Worm (Caenorhabditis elegans) whole organism, young adult: ENCODE results near the gene spp-10.

Experiments
- B0019.2 ChIP-seq: fragments of 200-800 bp; sonication (Bioruptor generic); conservative IDR thresholded peaks from 2 replicates; pipeline ENCODE4 v1.3.6; 2022; ENCODE audit warnings: missing genetic modification reagents, missing genetic modification characterization, missing compliant biosample characterization
- D2030.7 ChIP-seq: fragments of 200-800 bp; sonication (Bioruptor generic); IDR thresholded peaks from 2 replicates; pipeline ENCODE4 v1.3.6; 2022; ENCODE audit warnings: missing genetic modification reagents, missing genetic modification characterization, missing compliant biosample characterization
- F22D6.2 ChIP-seq: sonication (generic microtip); optimal IDR thresholded peaks from 2 replicates; lab custom pipeline; 2016; ENCODE audit warnings: mild to moderate bottlenecking, missing genetic modification characterization, missing compliant biosample characterization
- F33H1.4 ChIP-seq: fragments of 200-800 bp; sonication (Bioruptor generic); IDR thresholded peaks from 2 replicates; pipeline ENCODE4 v1.3.6; 2022; ENCODE audit warnings: missing genetic modification reagents, missing genetic modification characterization, missing compliant biosample characterization
- F49E8.2 ChIP-seq: sonication (generic microtip); optimal IDR thresholded peaks from 3 replicates; lab custom pipeline; 2017; ENCODE audit warnings: missing genetic modification characterization, mild to moderate bottlenecking, missing compliant biosample characterization, antibody characterized with exemption, moderate library complexity; ENCODE audit not compliant: insufficient read depth
- F52B5.7 ChIP-seq: sonication (generic microtip); optimal IDR thresholded peaks from 2 replicates; lab custom pipeline; 2016; ENCODE audit warnings: mild to moderate bottlenecking, missing genetic modification characterization, missing compliant biosample characterization
- Y79H2A.3 ChIP-seq: fragments of 200-800 bp; sonication (Bioruptor generic); conservative IDR thresholded peaks from 2 replicates; pipeline ENCODE4 v1.3.6; 2022; ENCODE audit warnings: missing genetic modification reagents, missing genetic modification characterization, missing compliant biosample characterization
- Y95B8A.8 ChIP-seq: fragments of 200-800 bp; sonication (Bioruptor generic); IDR thresholded peaks from 2 replicates; pipeline ENCODE4 v1.3.6; 2022; ENCODE audit warnings: missing genetic modification reagents, missing genetic modification characterization, missing compliant biosample characterization
- ZK185.1 ChIP-seq: sonication (generic microtip); optimal IDR thresholded peaks from 2 replicates; lab custom pipeline; 2016; ENCODE audit warnings: mild to moderate bottlenecking, missing genetic modification characterization, missing compliant biosample characterization; ENCODE audit not compliant: poor library complexity, severe bottlenecking
- ama-1 ChIP-seq, 3 experiments: fragments of 150-350 bp in 1 of 3; sonication (generic microtip) in 2 of 3; optimal IDR thresholded peaks; 2 replicates each; lab custom pipeline; 2014 to 2018; ENCODE audit warnings: missing biosample characterization in 2 of 3, missing genetic modification characterization in 2 of 3, missing genetic modification reagents in 2 of 3
- aptf-2 ChIP-seq: fragments of 200-800 bp; sonication (Bioruptor generic); conservative IDR thresholded peaks from 2 replicates; pipeline ENCODE4 v1.3.6; 2022; ENCODE audit warnings: missing genetic modification reagents, missing genetic modification characterization, missing compliant biosample characterization
- aptf-3 ChIP-seq: fragments of 200-800 bp; sonication (Bioruptor generic); IDR thresholded peaks from 2 replicates; pipeline ENCODE4 v1.3.6; 2022; ENCODE audit warnings: missing genetic modification characterization, missing compliant biosample characterization
- athp-1 ChIP-seq: sonication (generic microtip); optimal IDR thresholded peaks from 2 replicates; lab custom pipeline; 2017; ENCODE audit warnings: mild to moderate bottlenecking, missing genetic modification characterization, missing compliant biosample characterization
- attf-5 ChIP-seq: fragments of 200-800 bp; sonication (Bioruptor generic); optimal IDR thresholded peaks from 2 replicates; lab custom pipeline; 2018; ENCODE audit warnings: mild to moderate bottlenecking, missing genetic modification characterization, missing compliant biosample characterization
- attf-6 ChIP-seq: fragments of 200-800 bp; sonication (Bioruptor generic); IDR thresholded peaks from 2 replicates; pipeline ENCODE4 v1.3.6; 2022; ENCODE audit warnings: missing genetic modification reagents, missing genetic modification characterization, missing compliant biosample characterization
- bed-2 ChIP-seq: fragments of 200-800 bp; sonication (Bioruptor generic); IDR thresholded peaks from 2 replicates; pipeline ENCODE4 v1.3.6; 2022; ENCODE audit warnings: missing genetic modification reagents, missing genetic modification characterization, missing compliant biosample characterization
- cebp-1 ChIP-seq, 2 experiments: fragments of 200-800 bp in 1 of 2; sonication (Bioruptor generic) in 1 of 2; sonication (generic microtip) in 1 of 2; IDR thresholded peaks in 1 of 2; optimal IDR thresholded peaks in 1 of 2; 2 replicates each; pipeline versions ENCODE4 v1.3.6 to Lab custom; 2017 to 2022; ENCODE audit warnings: missing compliant biosample characterization in 2 of 2, missing genetic modification characterization in 2 of 2, mild to moderate bottlenecking in 1 of 2, missing genetic modification reagents in 1 of 2, moderate library complexity in 1 of 2
- ceh-91 ChIP-seq: fragments of 200-800 bp; sonication (Bioruptor generic); IDR thresholded peaks from 2 replicates; pipeline ENCODE4 v1.3.6; 2022; ENCODE audit warnings: missing genetic modification reagents, missing genetic modification characterization, missing compliant biosample characterization
- dpff-1 ChIP-seq: sonication (generic microtip); optimal IDR thresholded peaks from 2 replicates; lab custom pipeline; 2017; ENCODE audit warnings: mild to moderate bottlenecking, missing genetic modification characterization, missing compliant biosample characterization
- efl-1 ChIP-seq: fragments of 150-350 bp; optimal IDR thresholded peaks from 2 replicates; lab custom pipeline; 2014; ENCODE audit warnings: missing biosample characterization, missing genetic modification reagents, missing genetic modification characterization
- egrh-3 ChIP-seq: fragments of 200-800 bp; sonication (Bioruptor generic); IDR thresholded peaks from 2 replicates; pipeline ENCODE4 v1.3.6; 2022; ENCODE audit warnings: missing genetic modification reagents, missing genetic modification characterization, missing compliant biosample characterization
- ekl-4 ChIP-seq: fragments of 200-800 bp; sonication (Bioruptor generic); IDR thresholded peaks from 2 replicates; pipeline ENCODE4 v1.3.6; 2022; ENCODE audit warnings: missing genetic modification reagents, missing genetic modification characterization, missing compliant biosample characterization
- him-1 ChIP-seq: sonication (generic microtip); optimal IDR thresholded peaks from 2 replicates; lab custom pipeline; 2016; ENCODE audit warnings: missing genotype, missing genetic modification reagents, missing genetic modification characterization, missing compliant biosample characterization
- hlh-12 ChIP-seq: sonication (generic microtip); optimal IDR thresholded peaks from 2 replicates; lab custom pipeline; 2016; ENCODE audit warnings: missing genetic modification characterization, missing compliant biosample characterization
- hrde-1 ChIP-seq: sonication (generic microtip); optimal IDR thresholded peaks from 2 replicates; lab custom pipeline; 2016; ENCODE audit warnings: missing genetic modification characterization, mild to moderate bottlenecking, missing compliant biosample characterization, moderate library complexity, missing genotype, missing genetic modification reagents, borderline replicate concordance
- hsf-1 ChIP-seq: fragments of 200-800 bp; sonication (Bioruptor generic); IDR thresholded peaks from 2 replicates; pipeline ENCODE4 v1.3.6; 2022; ENCODE audit warnings: missing genetic modification reagents, missing genetic modification characterization, missing compliant biosample characterization
- lin-40 ChIP-seq: sonication (generic microtip); optimal IDR thresholded peaks from 2 replicates; lab custom pipeline; 2016; ENCODE audit warnings: missing genetic modification characterization, mild to moderate bottlenecking, missing compliant biosample characterization, missing genotype, missing genetic modification reagents
- lin-54 ChIP-seq: fragments of 200-800 bp; sonication (Bioruptor generic); optimal IDR thresholded peaks from 2 replicates; lab custom pipeline; 2018; ENCODE audit warnings: mild to moderate bottlenecking, missing genetic modification characterization, missing compliant biosample characterization
- lir-1 ChIP-seq: fragments of 200-800 bp; sonication (Bioruptor generic); conservative IDR thresholded peaks from 2 replicates; pipeline ENCODE4 v1.3.6; 2022; ENCODE audit warnings: missing genetic modification reagents, missing genetic modification characterization, missing compliant biosample characterization
- madf-10 ChIP-seq: sonication (generic microtip); optimal IDR thresholded peaks from 2 replicates; lab custom pipeline; 2016; ENCODE audit warnings: mild to moderate bottlenecking, missing genetic modification characterization, missing compliant biosample characterization
- madf-3 ChIP-seq: fragments of 200-800 bp; sonication (Bioruptor generic); IDR thresholded peaks from 2 replicates; pipeline ENCODE4 v1.3.6; 2022; ENCODE audit warnings: missing genetic modification reagents, missing genetic modification characterization, missing compliant biosample characterization
- madf-6 ChIP-seq: fragments of 200-800 bp; sonication (Bioruptor generic); IDR thresholded peaks from 2 replicates; pipeline ENCODE4 v1.3.6; 2022; ENCODE audit warnings: missing genetic modification reagents, missing genetic modification characterization, missing compliant biosample characterization
- madf-8 ChIP-seq: fragments of 200-800 bp; sonication (Bioruptor generic); conservative IDR thresholded peaks from 2 replicates; pipeline ENCODE4 v1.3.6; 2022; ENCODE audit warnings: missing genetic modification reagents, missing genetic modification characterization, missing compliant biosample characterization
- mes-4 ChIP-seq: sonication (generic microtip); optimal IDR thresholded peaks from 2 replicates; lab custom pipeline; 2016; ENCODE audit warnings: missing genotype, missing genetic modification characterization, missing compliant biosample characterization
- nfya-2 ChIP-seq: fragments of 200-800 bp; sonication (Bioruptor generic); IDR thresholded peaks from 2 replicates; pipeline ENCODE4 v1.3.6; 2022; ENCODE audit warnings: missing genetic modification reagents, missing genetic modification characterization, missing compliant biosample characterization
- nhr-80 ChIP-seq: sonication (generic microtip); optimal IDR thresholded peaks from 2 replicates; lab custom pipeline; 2016; ENCODE audit warnings: missing genetic modification characterization, missing compliant biosample characterization
- pbrm-1 ChIP-seq: fragments of 200-800 bp; sonication (Bioruptor generic); IDR thresholded peaks from 2 replicates; pipeline ENCODE4 v1.3.6; 2022; ENCODE audit warnings: missing genetic modification reagents, missing genetic modification characterization, missing compliant biosample characterization
- rpc-1 ChIP-seq, 2 experiments: fragments of 150-350 bp in 1 of 2; sonication (generic microtip) in 1 of 2; optimal IDR thresholded peaks; 2 replicates each; lab custom pipeline; 2014 to 2018; ENCODE audit warnings: missing biosample characterization in 1 of 2, missing genetic modification characterization in 1 of 2, missing genetic modification reagents in 1 of 2, missing genotype in 1 of 2
- sea-2 ChIP-seq: fragments of 200-800 bp; sonication (Bioruptor generic); IDR thresholded peaks from 2 replicates; pipeline ENCODE4 v1.3.6; 2022; ENCODE audit warnings: missing genetic modification characterization, missing compliant biosample characterization
- snpc-3.4 ChIP-seq: sonication (generic microtip); optimal IDR thresholded peaks from 2 replicates; lab custom pipeline; 2017; ENCODE audit warnings: missing genetic modification characterization, mild to moderate bottlenecking, missing compliant biosample characterization, antibody characterized with exemption, moderate library complexity, missing genotype, missing genetic modification reagents
- tbp1 ChIP-seq: fragments of 200-800 bp; sonication (Bioruptor generic); optimal IDR thresholded peaks from 2 replicates; lab custom pipeline; 2018; ENCODE audit warnings: mild to moderate bottlenecking, missing genetic modification characterization, missing compliant biosample characterization
- tbx-9 ChIP-seq: sonication (generic microtip); optimal IDR thresholded peaks from 2 replicates; lab custom pipeline; 2016; ENCODE audit warnings: borderline replicate concordance, missing genetic modification characterization, inconsistent platforms, missing compliant biosample characterization
- ztf-25 ChIP-seq: fragments of 200-800 bp; sonication (Bioruptor generic); IDR thresholded peaks from 2 replicates; pipeline ENCODE4 v1.3.6; 2022; ENCODE audit warnings: missing genetic modification reagents, missing genetic modification characterization, missing compliant biosample characterization
- ztf-26 ChIP-seq: sonication (generic microtip); optimal IDR thresholded peaks from 2 replicates; lab custom pipeline; 2017; ENCODE audit warnings: missing genetic modification characterization, missing compliant biosample characterization

spp-10 gene

DNA sequence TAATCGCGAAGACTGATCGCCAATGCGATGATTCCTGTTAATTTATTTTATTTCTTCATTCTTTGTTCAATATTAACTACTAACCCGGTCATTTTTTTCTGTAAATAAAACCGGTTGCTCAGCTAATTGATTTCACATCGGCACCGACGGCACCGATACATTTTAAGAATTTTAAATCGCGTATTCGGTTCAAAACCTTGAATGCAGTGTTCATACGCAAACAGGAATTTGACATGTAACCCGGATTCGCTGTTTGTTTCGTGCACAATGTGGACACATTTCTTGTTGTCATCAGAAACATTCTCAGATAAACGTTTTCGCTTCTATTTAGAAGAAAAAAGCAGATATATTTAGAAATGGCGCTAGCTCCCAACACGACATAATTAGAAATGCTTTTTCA, 23.0 kb downstream of the spp-10 start (continued):
- no peak for TF ChIP-seq nfya-2
- TF ChIP-seq Y79H2A.3 (GFP tag; lab: Robert Waterston, UW) = peak; percentile 78; the same call in 1 of the 2 replicates
- peak; percentile 80; the same call in 1 of the 2 replicates for TF ChIP-seq Y95B8A.8 (GFP tag; lab: Robert Waterston, UW)
- TF ChIP-seq lir-1 (GFP tag; lab: Robert Waterston, UW) = no peak
- TF ChIP-seq madf-10 (tag; lab: Kevin White, UChicago) = no peak
- TF ChIP-seq hsf-1 (GFP tag; lab: Robert Waterston, UW) = peak; percentile 85
- TF ChIP-seq him-1 (tag; lab: Kevin White, UChicago) = no peak
- no peak for TF ChIP-seq aptf-3
- no peak for TF ChIP-seq ama-1 (optimal IDR thresholded peaks at IDR 0.05; lab: Kevin White, UChicago)
- peak in 1 of 2 experiments; percentile 15 for TF ChIP-seq ama-1 (GFP tag; optimal IDR thresholded peaks at IDR 0.05; lab: Kevin White, UChicago)
- no peak for TF ChIP-seq tbx-9 (tag; lab: Kevin White, UChicago)
- TF ChIP-seq madf-3 (GFP tag; lab: Robert Waterston, UW) = 0 out of 2 replicates have a peak, but pooled peaks have one; percentile 58
- TF ChIP-seq dpff-1 (tag; lab: Kevin White, UChicago) = no peak
- TF ChIP-seq efl-1 (GFP tag; lab: Kevin White, UChicago) = no peak
- peak; percentile 4 for TF ChIP-seq tbp1 (GFP tag; lab: Kevin White, UChicago)
- no peak for TF ChIP-seq rpc-1 (optimal IDR thresholded peaks at IDR 0.05; lab: Kevin White, UChicago)
- no peak for TF ChIP-seq rpc-1 (tag; optimal IDR thresholded peaks at IDR 0.05; lab: Kevin White, UChicago)
- peak; percentile 41 for TF ChIP-seq F33H1.4 (GFP tag; lab: Robert Waterston, UW)
- TF ChIP-seq snpc-3.4 (tag; lab: Kevin White, UChicago) = peak; percentile 32
- no peak for TF ChIP-seq cebp-1 (GFP tag; IDR thresholded peaks at IDR 0.05; lab: Robert Waterston, UW)
- TF ChIP-seq cebp-1 (tag; optimal IDR thresholded peaks at IDR 0.05; lab: Kevin White, UChicago) = peak; percentile 13
- TF ChIP-seq ZK185.1 (tag; lab: Kevin White, UChicago) = no peak
- TF ChIP-seq F52B5.7 = no peak
- no peak for TF ChIP-seq athp-1 (tag; lab: Kevin White, UChicago)
- 0 out of 2 replicates have a peak, but pooled peaks have one; percentile 24 for TF ChIP-seq B0019.2 (GFP tag; lab: Robert Waterston, UW)
- TF ChIP-seq ekl-4 (GFP tag; lab: Robert Waterston, UW) = peak; percentile 51; the same call in 1 of the 2 replicates
- no peak for TF ChIP-seq bed-2 (GFP tag; lab: Robert Waterston, UW)
- no peak for TF ChIP-seq attf-5 (GFP tag; lab: Kevin White, UChicago)
- no peak for TF ChIP-seq nhr-80 (tag; lab: Kevin White, UChicago)
- TF ChIP-seq pbrm-1 (GFP tag; lab: Robert Waterston, UW) = peak; percentile 64; the same call in 1 of the 2 replicates
- TF ChIP-seq lin-54 = peak; percentile 17
- TF ChIP-seq aptf-2 (GFP tag; lab: Robert Waterston, UW) = no peak
- TF ChIP-seq sea-2 (GFP tag; lab: Robert Waterston, UW) = no peak
- no peak for TF ChIP-seq hrde-1 (tag; lab: Kevin White, UChicago)
- TF ChIP-seq attf-6 (GFP tag; lab: Robert Waterston, UW) = peak; percentile 64
- peak; percentile 55 for TF ChIP-seq F49E8.2 (tag; lab: Kevin White, UChicago)
- no peak for TF ChIP-seq egrh-3 (GFP tag; lab: Robert Waterston, UW)
- TF ChIP-seq madf-8 (GFP tag; lab: Robert Waterston, UW) = peak; percentile 55
- TF ChIP-seq ztf-26 (tag; lab: Kevin White, UChicago) = no peak
- TF ChIP-seq hlh-12 (tag; lab: Kevin White, UChicago) = no peak
- peak; percentile 45; the same call in 1 of the 2 replicates for TF ChIP-seq ceh-91 (GFP tag; lab: Robert Waterston, UW)
- TF ChIP-seq mes-4 (tag; lab: Kevin White, UChicago) = no peak
- peak; percentile 68 for TF ChIP-seq madf-6 (GFP tag; lab: Robert Waterston, UW)
- TF ChIP-seq ztf-25 = peak; percentile 86
- peak; percentile 75 for TF ChIP-seq D2030.7 (GFP tag; lab: Robert Waterston, UW)
- no peak for TF ChIP-seq F22D6.2 (tag; lab: Kevin White, UChicago)
- no peak for TF ChIP-seq lin-40 (tag; lab: Kevin White, UChicago)
- TF ChIP-seq, all 124 proteins: peak for 28
